Worm (Caenorhabditis elegans): ENCODE results near the gene rgs-2.

The rgs-2 gene

ce11 chrX:12761295-12761775, 48.9 kb downstream of the rgs-2 start (continued):
- no peak for TF ChIP-seq nhr-77 (tag; optimal IDR thresholded peaks at IDR 0.05)
- no peak for TF ChIP-seq fkh-8 (tag; optimal IDR thresholded peaks at IDR 0.05)
- no peak for TF ChIP-seq Y116A8C.19 (tag; optimal IDR thresholded peaks at IDR 0.05; ENCODE audit: borderline replicate concordance)
- TF ChIP-seq fkh-10 (GFP tag; optimal IDR thresholded peaks at IDR 0.05), result no peak
- TF ChIP-seq pqm-1 (tag; optimal IDR thresholded peaks at IDR 0.05), result no peak
- peak; percentile 26 for TF ChIP-seq nhr-90 (tag; optimal IDR thresholded peaks at IDR 0.05; ENCODE audit: poor library complexity)
- TF ChIP-seq ceh-90 (tag; optimal IDR thresholded peaks at IDR 0.05), result no peak
- TF ChIP-seq nhr-20 (tag; optimal IDR thresholded peaks at IDR 0.05), result peak; percentile 61
- no peak for TF ChIP-seq sox-4 (tag; optimal IDR thresholded peaks at IDR 0.05)
- no peak for TF ChIP-seq ceh-88 (GFP tag; IDR thresholded peaks at IDR 0.05)
- peak; percentile 48 for TF ChIP-seq elt-2 (tag; optimal IDR thresholded peaks at IDR 0.05)
- TF ChIP-seq egl-27 (tag; optimal IDR thresholded peaks at IDR 0.05), result no peak
- peak in 1 of 2 experiments; percentile 42 for TF ChIP-seq mdl-1 (tag; optimal IDR thresholded peaks at IDR 0.05)
- no peak for TF ChIP-seq C34B4.2 (tag; optimal IDR thresholded peaks at IDR 0.05)
- no peak for TF ChIP-seq tbx-2 (tag; optimal IDR thresholded peaks at IDR 0.05)
- TF ChIP-seq pax-3 (tag; optimal IDR thresholded peaks at IDR 0.05), result no peak
- TF ChIP-seq ceh-82 (tag; optimal IDR thresholded peaks at IDR 0.05), result no peak
- no peak for TF ChIP-seq ama-1 (optimal IDR thresholded peaks at IDR 0.05)
- TF ChIP-seq blmp-1 (tag; optimal IDR thresholded peaks at IDR 0.05), result peak; percentile 86
- no peak for TF ChIP-seq ztf-11 (tag; optimal IDR thresholded peaks at IDR 0.05)
- TF ChIP-seq rnt-1 (tag; optimal IDR thresholded peaks at IDR 0.05), result peak; percentile 55
- no peak for TF ChIP-seq irx-1 (tag; optimal IDR thresholded peaks at IDR 0.05)
- TF ChIP-seq lsy-2 (tag; optimal IDR thresholded peaks at IDR 0.05), result peak; percentile 29 to 30
- no peak for TF ChIP-seq lir-3 (tag; optimal IDR thresholded peaks at IDR 0.05; ENCODE audit: poor library complexity)
- no peak for TF ChIP-seq hlh-4 (tag; optimal IDR thresholded peaks at IDR 0.05)
- TF ChIP-seq unc-98 (GFP tag; IDR thresholded peaks at IDR 0.05), result no peak
- no peak for TF ChIP-seq C04F5.9 (tag; optimal IDR thresholded peaks at IDR 0.05)
- no peak for TF ChIP-seq mep-1 (tag; optimal IDR thresholded peaks at IDR 0.05)
- no peak for TF ChIP-seq sptf-1 (tag; optimal IDR thresholded peaks at IDR 0.05)
- TF ChIP-seq mef-2 (tag; optimal IDR thresholded peaks at IDR 0.05), result no peak
- no peak for TF ChIP-seq lin-13 (GFP tag; optimal IDR thresholded peaks at IDR 0.05)
- no peak for TF ChIP-seq nhr-76 (tag; optimal IDR thresholded peaks at IDR 0.05)
- TF ChIP-seq unc-62 (GFP tag; optimal IDR thresholded peaks at IDR 0.05), result no peak
- no peak for TF ChIP-seq zag-1 (tag; optimal IDR thresholded peaks at IDR 0.05)
- TF ChIP-seq lin-35 (GFP tag; optimal IDR thresholded peaks at IDR 0.05), result peak in 1 of 2 experiments; percentile 45
- TF ChIP-seq swsn-7 (tag; optimal IDR thresholded peaks at IDR 0.05), result no peak
- TF ChIP-seq lin-39 (tag; optimal IDR thresholded peaks at IDR 0.05), result peak; percentile 50
- no peak for TF ChIP-seq ceh-63 (GFP tag; optimal IDR thresholded peaks at IDR 0.05)
- no peak for TF ChIP-seq nhr-84 (tag; optimal IDR thresholded peaks at IDR 0.05)
- no peak for TF ChIP-seq egl-13 (tag; optimal IDR thresholded peaks at IDR 0.05)
- no peak for TF ChIP-seq efl-3 (GFP tag; optimal IDR thresholded peaks at IDR 0.05)
- peak; percentile 16 for TF ChIP-seq vab-15 (tag; optimal IDR thresholded peaks at IDR 0.05)
- no peak for TF ChIP-seq ces-1 (GFP tag; optimal IDR thresholded peaks at IDR 0.05)
- TF ChIP-seq grh-1 (GFP tag; IDR thresholded peaks at IDR 0.05), result peak; percentile 32; the same call in 1 of the 2 replicates
- TF ChIP-seq pag-3 (tag; optimal IDR thresholded peaks at IDR 0.05; ENCODE audit: borderline replicate concordance, insufficient read depth), result peak; percentile 65
- TF ChIP-seq snu-23 (GFP tag; optimal IDR thresholded peaks at IDR 0.05), result peak; percentile 67
- TF ChIP-seq fos-1 (tag; optimal IDR thresholded peaks at IDR 0.05), result no peak
- no peak for TF ChIP-seq nhr-12 (tag; optimal IDR thresholded peaks at IDR 0.05)
- no peak for TF ChIP-seq sup-37 (GFP tag; optimal IDR thresholded peaks at IDR 0.05)
- TF ChIP-seq aly-2 (tag; optimal IDR thresholded peaks at IDR 0.05), result no peak
